Worm (Caenorhabditis elegans) whole organism, early embryonic: ENCODE results near the gene fbxa-84.
"Not testable (repeated sequence)": the region's sequence is repeated elsewhere in the genome, so short reads cannot be mapped to it uniquely, and the experiment has no call there.

Experiments
- F13C5.2 ChIP-seq: sonication (generic microtip); optimal IDR thresholded peaks from 2 replicates; lab custom pipeline; 2017; ENCODE audit warnings: mild to moderate bottlenecking, missing genetic modification characterization, inconsistent platforms, missing compliant biosample characterization
- ama-1 ChIP-seq: fragments of 150-350 bp; optimal IDR thresholded peaks from 2 replicates; lab custom pipeline; 2014
- ceh-13 ChIP-seq: fragments of 200-800 bp; sonication (Bioruptor generic); optimal IDR thresholded peaks from 2 replicates; lab custom pipeline; 2018; ENCODE audit warnings: mild to moderate bottlenecking, missing genetic modification characterization, missing compliant biosample characterization
- ceh-36 ChIP-seq: sonication (generic microtip); optimal IDR thresholded peaks from 2 replicates; lab custom pipeline; 2016; ENCODE audit warnings: missing genetic modification characterization, inconsistent platforms, missing compliant biosample characterization
- hmbx-1 ChIP-seq: sonication (generic microtip); optimal IDR thresholded peaks from 2 replicates; lab custom pipeline; 2016; ENCODE audit warnings: mild to moderate bottlenecking, missing genetic modification characterization, missing compliant biosample characterization
- hmg-4 ChIP-seq: fragments of 200-800 bp; sonication (Bioruptor generic); optimal IDR thresholded peaks from 2 replicates; lab custom pipeline; 2018; ENCODE audit warnings: mild to moderate bottlenecking, missing genetic modification characterization, missing compliant biosample characterization
- hnd-1 ChIP-seq: sonication (generic microtip); optimal IDR thresholded peaks from 2 replicates; lab custom pipeline; 2016; ENCODE audit warnings: missing genetic modification characterization, missing compliant biosample characterization
- pes-1 ChIP-seq: fragments of 200-800 bp; sonication (Bioruptor generic); IDR thresholded peaks from 2 replicates; pipeline ENCODE4 v1.3.6; 2022; ENCODE audit warnings: missing genetic modification reagents, missing genetic modification characterization, missing compliant biosample characterization
- sea-1 ChIP-seq: fragments of 200-800 bp; sonication (Bioruptor generic); conservative IDR thresholded peaks from 2 replicates; pipeline ENCODE4 v1.3.6; 2022; ENCODE audit warnings: missing genetic modification characterization, missing compliant biosample characterization
- tbx-37 ChIP-seq: fragments of 200-800 bp; sonication (Bioruptor generic); conservative IDR thresholded peaks from 2 replicates; pipeline ENCODE4 v1.3.6; 2022; ENCODE audit warnings: missing genetic modification reagents, missing genetic modification characterization, missing compliant biosample characterization

DNA sequence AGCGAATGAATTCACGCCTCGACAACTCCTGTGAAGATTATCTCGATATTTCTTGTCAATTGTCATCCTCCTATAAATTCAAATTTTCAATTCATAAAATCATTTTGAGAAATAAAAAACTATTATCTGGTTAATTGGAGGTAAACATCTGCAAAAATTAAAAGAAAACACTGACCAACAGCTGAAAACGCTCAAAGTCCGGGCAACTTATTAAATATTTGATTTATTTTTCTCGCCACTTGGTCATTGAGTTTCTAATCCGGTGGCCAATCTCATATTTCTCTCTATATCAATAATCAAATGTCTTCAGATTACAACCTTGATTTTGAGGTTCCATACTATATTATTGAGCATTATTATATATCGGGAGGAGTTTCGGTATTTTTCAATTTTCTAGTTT, 29.6 kb downstream of the fbxa-84 start, which contains the start of gene sri-24:
- not testable (repeated sequence) for TF ChIP-seq ama-1 (lab: Kevin White, UChicago); hnd-1; hmbx-1 (tag; lab: Kevin White, UChicago); hmg-4 (GFP tag; lab: Kevin White, UChicago); F13C5.2; sea-1 (GFP tag; lab: Robert Waterston, UW); pes-1 (GFP tag; lab: Robert Waterston, UW); tbx-37; ceh-13 (GFP tag; lab: Kevin White, UChicago); ceh-36 (tag; lab: Kevin White, UChicago)
